Worm (Caenorhabditis elegans): Measurements from ENCODE around the gene F16B4.5.

The F16B4.5 gene

ce11 chrV:1558113-1558512 lies 30.1 kb upstream of the F16B4.5 start:
- TF ChIP-seq ztf-29 (GFP tag; IDR thresholded peaks at IDR 0.05), result no peak
- TF ChIP-seq med-1 (GFP tag; optimal IDR thresholded peaks at IDR 0.05; ENCODE audit: insufficient read depth), result no peak
- TF ChIP-seq cog-1 (tag; optimal IDR thresholded peaks at IDR 0.05), result no peak
- no peak for TF ChIP-seq T22C8.4 (GFP tag; IDR thresholded peaks at IDR 0.05)
- no peak for TF ChIP-seq flt-1 (GFP tag; IDR thresholded peaks at IDR 0.05)
- TF ChIP-seq ztf-23 (GFP tag; IDR thresholded peaks at IDR 0.05), result no peak
- no peak for TF ChIP-seq klf-2 (GFP tag; conservative IDR thresholded peaks at IDR 0.05)
- no peak for TF ChIP-seq tab-1 (GFP tag; IDR thresholded peaks at IDR 0.05)
- TF ChIP-seq ref-1 (GFP tag; conservative IDR thresholded peaks at IDR 0.05), result no peak

ce11 chrV:1561169-1561568 lies 27.1 kb upstream of the F16B4.5 start:
- TF ChIP-seq ref-1 (GFP tag; conservative IDR thresholded peaks at IDR 0.05), result peak; percentile 80
- peak; percentile 93 for TF ChIP-seq ztf-23 (GFP tag; IDR thresholded peaks at IDR 0.05)
- TF ChIP-seq T22C8.4 (GFP tag; IDR thresholded peaks at IDR 0.05), result peak; percentile 85
- peak; percentile 82 for TF ChIP-seq flt-1 (GFP tag; IDR thresholded peaks at IDR 0.05)
- peak; percentile 74; the same call in 1 of the 2 replicates for TF ChIP-seq ztf-29 (GFP tag; IDR thresholded peaks at IDR 0.05)
- peak; percentile 92 for TF ChIP-seq tab-1 (GFP tag; IDR thresholded peaks at IDR 0.05)
- TF ChIP-seq klf-2 (GFP tag; conservative IDR thresholded peaks at IDR 0.05), result peak; percentile 93

- no peak for TF ChIP-seq T22C8.4 (GFP tag; IDR thresholded peaks at IDR 0.05)
- no peak for TF ChIP-seq tab-1 (GFP tag; IDR thresholded peaks at IDR 0.05)
- no peak for TF ChIP-seq flt-1 (GFP tag; IDR thresholded peaks at IDR 0.05)
- TF ChIP-seq ztf-29 (GFP tag; IDR thresholded peaks at IDR 0.05), result no peak
- TF ChIP-seq cog-1 (tag; optimal IDR thresholded peaks at IDR 0.05), result no peak
- no peak for TF ChIP-seq klf-2 (GFP tag; conservative IDR thresholded peaks at IDR 0.05)
- no peak for TF ChIP-seq ztf-23 (GFP tag; IDR thresholded peaks at IDR 0.05)
- TF ChIP-seq med-1 (GFP tag; optimal IDR thresholded peaks at IDR 0.05; ENCODE audit: insufficient read depth), result no peak
- no peak for TF ChIP-seq ref-1 (GFP tag; conservative IDR thresholded peaks at IDR 0.05)
Observed at ce11 chrV:1566776-1567175, 21.5 kb upstream of the F16B4.5 start, which contains the start of gene cdc-25.2. cdc-25.2 (plus strand) TSS chrV:1567076.

ce11 chrV:1569750-1570419 lies 18.3 kb upstream of the F16B4.5 start:
- no peak for TF ChIP-seq ztf-29 (GFP tag; IDR thresholded peaks at IDR 0.05)
- TF ChIP-seq med-1 (GFP tag; optimal IDR thresholded peaks at IDR 0.05; ENCODE audit: insufficient read depth), result no peak

ce11 chrV:1570679-1571078 lies 17.5 kb upstream of the F16B4.5 start:
- TF ChIP-seq ztf-29 (GFP tag; IDR thresholded peaks at IDR 0.05) (no peak), T22C8.4 (GFP tag; IDR thresholded peaks at IDR 0.05) (no peak), med-1 (GFP tag; optimal IDR thresholded peaks at IDR 0.05; ENCODE audit: insufficient read depth) (no peak), ref-1 (GFP tag; conservative IDR thresholded peaks at IDR 0.05) (no peak), cog-1 (tag; optimal IDR thresholded peaks at IDR 0.05) (peak; percentile 43)

- no peak for TF ChIP-seq T22C8.4 (GFP tag; IDR thresholded peaks at IDR 0.05)
- TF ChIP-seq ztf-23 (GFP tag; IDR thresholded peaks at IDR 0.05), result no peak
- TF ChIP-seq ztf-29 (GFP tag; IDR thresholded peaks at IDR 0.05), result no peak
- TF ChIP-seq flt-1 (GFP tag; IDR thresholded peaks at IDR 0.05), result no peak
- TF ChIP-seq cog-1 (tag; optimal IDR thresholded peaks at IDR 0.05), result no peak
- no peak for TF ChIP-seq med-1 (GFP tag; optimal IDR thresholded peaks at IDR 0.05; ENCODE audit: insufficient read depth)
- no peak for TF ChIP-seq ref-1 (GFP tag; conservative IDR thresholded peaks at IDR 0.05)
- no peak for TF ChIP-seq tab-1 (GFP tag; IDR thresholded peaks at IDR 0.05)
- no peak for TF ChIP-seq klf-2 (GFP tag; conservative IDR thresholded peaks at IDR 0.05)
Observed at ce11 chrV:1572585-1572984, 15.6 kb upstream of the F16B4.5 start.

ce11 chrV:1574599-1574998 lies 13.6 kb upstream of the F16B4.5 start:
- TF ChIP-seq flt-1 (GFP tag; IDR thresholded peaks at IDR 0.05) (no peak), ref-1 (GFP tag; conservative IDR thresholded peaks at IDR 0.05) (no peak), cog-1 (tag; optimal IDR thresholded peaks at IDR 0.05) (no peak), ztf-29 (GFP tag; IDR thresholded peaks at IDR 0.05) (no peak), T22C8.4 (GFP tag; IDR thresholded peaks at IDR 0.05) (no peak), klf-2 (GFP tag; conservative IDR thresholded peaks at IDR 0.05) (no peak), med-1 (GFP tag; optimal IDR thresholded peaks at IDR 0.05; ENCODE audit: insufficient read depth) (no peak), tab-1 (GFP tag; IDR thresholded peaks at IDR 0.05) (no peak), ztf-23 (GFP tag; IDR thresholded peaks at IDR 0.05) (no peak)

ce11 chrV:1575493-1576084 lies 12.6 kb upstream of the F16B4.5 start:
- TF ChIP-seq flt-1 (GFP tag; IDR thresholded peaks at IDR 0.05) (peak; percentile 34; the same call in 1 of the 2 replicates), ztf-29 (GFP tag; IDR thresholded peaks at IDR 0.05) (no peak), med-1 (GFP tag; optimal IDR thresholded peaks at IDR 0.05; ENCODE audit: insufficient read depth) (no peak), tab-1 (GFP tag; IDR thresholded peaks at IDR 0.05) (no peak), ztf-23 (GFP tag; IDR thresholded peaks at IDR 0.05) (0 out of 2 replicates have a peak, but pooled peaks have one; percentile 18), cog-1 (tag; optimal IDR thresholded peaks at IDR 0.05) (no peak)

ce11 chrV:1577092-1577709 lies 11.0 kb upstream of the F16B4.5 start:
- TF ChIP-seq ztf-23 (GFP tag; IDR thresholded peaks at IDR 0.05), result peak; percentile 59; the same call in 1 of the 2 replicates
- no peak for TF ChIP-seq tab-1 (GFP tag; IDR thresholded peaks at IDR 0.05)
- TF ChIP-seq ref-1 (GFP tag; conservative IDR thresholded peaks at IDR 0.05), result no peak
- no peak for TF ChIP-seq T22C8.4 (GFP tag; IDR thresholded peaks at IDR 0.05)
- TF ChIP-seq med-1 (GFP tag; optimal IDR thresholded peaks at IDR 0.05; ENCODE audit: insufficient read depth), result no peak
- TF ChIP-seq flt-1 (GFP tag; IDR thresholded peaks at IDR 0.05), result peak; percentile 51; the same call in 1 of the 2 replicates
- no peak for TF ChIP-seq klf-2 (GFP tag; conservative IDR thresholded peaks at IDR 0.05)
- 0 out of 2 replicates have a peak, but pooled peaks have one; percentile 37 for TF ChIP-seq ztf-29 (GFP tag; IDR thresholded peaks at IDR 0.05)
- no peak for TF ChIP-seq cog-1 (tag; optimal IDR thresholded peaks at IDR 0.05)

Measured in whole organism, midembryonic.